Worm (Caenorhabditis elegans) whole organism, L2 larva: ENCODE measurements around the gene pqn-82.
A peak's percentile ranks its signal among the peaks of the same experiment; 100 is the strongest.

ENCODE experiments used
- C34F6.9 ChIP-seq: fragments of 150-350 bp; optimal IDR thresholded peaks from 2 replicates; lab custom pipeline; 2014; ENCODE audit warnings: missing biosample characterization, missing genetic modification characterization
- F13H6.1 ChIP-seq: sonication (generic microtip); optimal IDR thresholded peaks from 2 replicates; lab custom pipeline; 2016; ENCODE audit warnings: missing genetic modification characterization, missing compliant biosample characterization
- Y55F3AM.14 ChIP-seq: fragments of 200-800 bp; sonication (Bioruptor generic); optimal IDR thresholded peaks from 2 replicates; lab custom pipeline; 2018; ENCODE audit warnings: mild to moderate bottlenecking, missing genetic modification characterization, missing compliant biosample characterization
- alr-1 ChIP-seq: fragments of 150-350 bp; optimal IDR thresholded peaks from 2 replicates; lab custom pipeline; 2014; ENCODE audit warnings: missing biosample characterization, missing genetic modification characterization
- aly-2 ChIP-seq: fragments of 150-350 bp; optimal IDR thresholded peaks from 2 replicates; lab custom pipeline; 2014; ENCODE audit warnings: missing biosample characterization, missing genetic modification characterization
- blmp-1 ChIP-seq: sonication (generic microtip); optimal IDR thresholded peaks from 2 replicates; lab custom pipeline; 2017; ENCODE audit warnings: missing genetic modification characterization, mild to moderate bottlenecking, missing compliant biosample characterization, antibody characterized with exemption, moderate library complexity; ENCODE audit not compliant: insufficient read depth
- ceh-16 ChIP-seq: fragments of 150-350 bp; optimal IDR thresholded peaks from 2 replicates; lab custom pipeline; 2014; ENCODE audit warnings: missing biosample characterization, missing genetic modification characterization
- ceh-82 ChIP-seq: fragments of 150-350 bp; optimal IDR thresholded peaks from 2 replicates; lab custom pipeline; 2014; ENCODE audit warnings: missing biosample characterization, missing genetic modification characterization
- crh-2 ChIP-seq: sonication (generic microtip); optimal IDR thresholded peaks from 2 replicates; lab custom pipeline; 2017; ENCODE audit warnings: missing biosample characterization, missing genetic modification characterization
- egl-27 ChIP-seq: sonication (generic microtip); optimal IDR thresholded peaks from 3 replicates; lab custom pipeline; 2017; ENCODE audit warnings: missing biosample characterization, missing genetic modification reagents, missing genetic modification characterization
- elt-3 ChIP-seq: sonication (generic microtip); optimal IDR thresholded peaks from 2 replicates; lab custom pipeline; 2017; ENCODE audit warnings: missing biosample characterization, missing genetic modification characterization
- fos-1 ChIP-seq: fragments of 150-350 bp; optimal IDR thresholded peaks from 2 replicates; lab custom pipeline; 2014; ENCODE audit warnings: missing biosample characterization, missing genetic modification characterization
- gmeb-1 ChIP-seq: fragments of 150-350 bp; optimal IDR thresholded peaks from 2 replicates; lab custom pipeline; 2014; ENCODE audit warnings: missing biosample characterization, missing genetic modification characterization
- lin-11 ChIP-seq: fragments of 150-350 bp; sonication (generic microtip); optimal IDR thresholded peaks from 2 replicates; lab custom pipeline; 2014; ENCODE audit warnings: missing biosample characterization, missing genetic modification characterization, inconsistent platforms, mixed read lengths
- lin-13 ChIP-seq: fragments of 150-350 bp; optimal IDR thresholded peaks from 2 replicates; lab custom pipeline; 2014; ENCODE audit warnings: missing biosample characterization, missing genetic modification reagents, missing genetic modification characterization
- lin-39 ChIP-seq: fragments of 150-350 bp; optimal IDR thresholded peaks from 2 replicates; lab custom pipeline; 2014; ENCODE audit warnings: missing biosample characterization, missing genetic modification reagents, missing genetic modification characterization
- lsy-2 ChIP-seq, 2 experiments: fragments of 150-350 bp in 1 of 2; sonication (generic microtip) in 1 of 2; optimal IDR thresholded peaks; 2 replicates each; lab custom pipeline; 2014 to 2017; ENCODE audit warnings: missing biosample characterization in 2 of 2, missing genetic modification characterization in 2 of 2
- mbf-1 ChIP-seq: sonication (generic microtip); optimal IDR thresholded peaks from 2 replicates; lab custom pipeline; 2017; ENCODE audit warnings: missing biosample characterization, missing genetic modification characterization
- mdl-1 ChIP-seq, 2 experiments: fragments of 150-350 bp in 1 of 2; sonication (generic microtip) in 1 of 2; optimal IDR thresholded peaks; 2 replicates each; lab custom pipeline; 2017; ENCODE audit warnings: missing biosample characterization in 2 of 2, missing genetic modification characterization in 2 of 2
- nhr-10 ChIP-seq: sonication (generic microtip); optimal IDR thresholded peaks from 2 replicates; lab custom pipeline; 2017; ENCODE audit warnings: missing biosample characterization, missing genetic modification characterization
- nhr-11 ChIP-seq: fragments of 150-350 bp; optimal IDR thresholded peaks from 2 replicates; lab custom pipeline; 2014; ENCODE audit warnings: missing biosample characterization, missing genetic modification characterization
- nhr-12 ChIP-seq: fragments of 150-350 bp; optimal IDR thresholded peaks from 2 replicates; lab custom pipeline; 2014; ENCODE audit warnings: missing biosample characterization, missing genetic modification characterization
- nhr-21 ChIP-seq: fragments of 150-350 bp; optimal IDR thresholded peaks from 2 replicates; lab custom pipeline; 2014; ENCODE audit warnings: missing biosample characterization, missing genetic modification characterization
- nhr-23 ChIP-seq: fragments of 150-350 bp; optimal IDR thresholded peaks from 2 replicates; lab custom pipeline; 2014; ENCODE audit warnings: missing biosample characterization, missing genetic modification reagents, missing genetic modification characterization
- nhr-25 ChIP-seq: fragments of 150-350 bp; sonication (generic microtip); optimal IDR thresholded peaks from 3 replicates; lab custom pipeline; 2014; ENCODE audit warnings: missing biosample characterization, missing genetic modification characterization
- nhr-6 ChIP-seq: fragments of 150-350 bp; optimal IDR thresholded peaks from 2 replicates; lab custom pipeline; 2014; ENCODE audit warnings: missing biosample characterization, missing genetic modification characterization
- nhr-77 ChIP-seq: fragments of 150-350 bp; optimal IDR thresholded peaks from 2 replicates; lab custom pipeline; 2014; ENCODE audit warnings: missing biosample characterization, missing genetic modification characterization
- sem-4 ChIP-seq: fragments of 150-350 bp; optimal IDR thresholded peaks from 2 replicates; lab custom pipeline; 2014; ENCODE audit warnings: missing biosample characterization, missing genetic modification reagents, missing genetic modification characterization
- sma-3 ChIP-seq: sonication (generic microtip); optimal IDR thresholded peaks from 2 replicates; lab custom pipeline; 2016; ENCODE audit warnings: missing genetic modification reagents, missing genetic modification characterization, missing compliant biosample characterization
- snpc-4 ChIP-seq: fragments of 150-350 bp; optimal IDR thresholded peaks from 2 replicates; lab custom pipeline; 2014; ENCODE audit warnings: missing biosample characterization, missing genetic modification characterization
- unc-62 ChIP-seq: fragments of 150-350 bp; optimal IDR thresholded peaks from 2 replicates; lab custom pipeline; 2014; ENCODE audit warnings: missing biosample characterization, missing genetic modification reagents, missing genetic modification characterization
- zag-1 ChIP-seq: fragments of 150-350 bp; optimal IDR thresholded peaks from 2 replicates; lab custom pipeline; 2014; ENCODE audit warnings: missing biosample characterization, missing genetic modification characterization
- ztf-1 ChIP-seq: fragments of 200-800 bp; sonication (Bioruptor generic); conservative IDR thresholded peaks from 2 replicates; pipeline ENCODE4 v1.3.6; 2022; ENCODE audit warnings: missing genetic modification characterization, missing compliant biosample characterization
- ztf-11 ChIP-seq: sonication (generic microtip); optimal IDR thresholded peaks from 2 replicates; lab custom pipeline; 2017; ENCODE audit warnings: missing biosample characterization, missing genetic modification characterization
- ztf-4 ChIP-seq: fragments of 150-350 bp; optimal IDR thresholded peaks from 2 replicates; lab custom pipeline; 2014; ENCODE audit warnings: missing biosample characterization, missing genetic modification characterization

The pqn-82 gene

DNA sequence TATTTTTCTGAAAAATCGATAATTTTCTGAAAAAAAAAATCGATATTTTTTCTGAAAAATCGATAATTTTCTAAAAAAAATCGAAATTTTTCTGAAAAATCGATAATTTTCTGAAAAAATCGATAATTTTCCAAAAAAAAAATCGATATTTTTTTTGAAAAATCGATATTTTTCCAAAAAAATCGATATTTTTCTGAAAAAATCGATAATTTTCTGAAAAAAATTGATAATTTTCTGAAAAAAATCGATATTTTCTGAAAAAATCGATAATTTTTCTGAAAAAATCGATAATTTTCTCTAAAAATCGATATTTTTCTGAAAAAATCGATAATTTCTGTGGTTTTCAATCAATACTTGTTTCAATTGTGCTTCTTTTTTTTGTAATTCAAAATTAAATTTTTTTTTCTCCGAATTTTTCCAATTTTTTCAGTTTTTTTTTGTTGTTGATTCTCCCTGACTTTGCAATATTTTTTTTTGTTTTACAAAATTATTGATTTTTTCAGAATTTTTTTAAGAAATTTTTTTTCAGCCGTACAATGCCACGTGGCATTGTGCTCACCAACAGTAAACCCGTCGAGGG lies 14.8 kb upstream of the pqn-82 start, which contains the start of gene rexd-1:
Gene rexd-1 (plus strand): TSS at position 530 of the 580 bp plus-strand sequence.
- TF ChIP-seq ceh-16 (no peak), nhr-23 (tag; lab: Kevin White, UChicago) (no peak), nhr-77 (tag; lab: Kevin White, UChicago) (no peak), elt-3 (tag; lab: Kevin White, UChicago) (no peak), zag-1 (no peak), unc-62 (GFP tag; lab: Kevin White, UChicago) (no peak), ztf-4 (tag; lab: Kevin White, UChicago) (no peak), nhr-12 (tag; lab: Kevin White, UChicago) (no peak), nhr-25 (no peak), egl-27 (tag; lab: Kevin White, UChicago) (no peak), lin-11 (no peak), alr-1 (tag; lab: Kevin White, UChicago) (no peak), fos-1 (tag; lab: Kevin White, UChicago) (no peak), snpc-4 (tag; lab: Kevin White, UChicago) (no peak), gmeb-1 (no peak), nhr-10 (tag; lab: Kevin White, UChicago) (no peak), lin-39 (tag; lab: Kevin White, UChicago) (no peak)

DNA sequence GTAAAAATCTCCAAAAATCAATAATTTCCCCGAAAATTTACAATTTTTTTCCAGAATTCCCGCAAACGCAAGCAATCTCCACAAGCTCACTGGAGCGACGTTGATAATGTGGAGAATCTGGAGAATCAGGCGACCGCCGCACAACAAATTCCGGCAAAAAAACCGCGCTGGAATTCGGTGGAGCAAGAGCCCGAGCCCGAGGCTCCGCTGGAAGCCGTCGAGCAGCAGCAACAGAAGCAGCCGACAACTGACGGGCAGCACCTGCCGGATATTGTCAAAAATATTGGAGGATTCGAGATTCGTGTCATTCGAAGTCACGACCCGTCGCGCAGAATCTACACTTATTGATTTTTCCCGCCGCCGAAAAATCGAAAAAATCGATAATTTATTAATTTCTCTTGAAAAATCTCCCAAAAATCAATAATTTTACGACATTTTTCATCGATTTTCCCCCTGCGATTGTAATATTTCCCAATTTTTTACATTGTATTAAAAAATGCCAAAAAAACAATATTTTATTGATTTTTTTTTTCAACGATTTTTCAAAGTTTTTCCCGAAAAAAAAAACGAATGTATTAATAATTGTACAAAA lies 3.4 kb downstream of the pqn-82 start:
- TF ChIP-seq lin-39 (tag; lab: Kevin White, UChicago) (no peak), ztf-1 (GFP tag; lab: Robert Waterston, UW) (no peak), ztf-11 (tag; lab: Kevin White, UChicago) (no peak), mdl-1 (tag; optimal IDR thresholded peaks at IDR 0.05; lab: Kevin White, UChicago) (no peak), nhr-77 (tag; lab: Kevin White, UChicago) (no peak), F13H6.1 (tag; lab: Kevin White, UChicago) (no peak), lin-13 (no peak), nhr-21 (tag; lab: Kevin White, UChicago) (no peak), ceh-16 (no peak), fos-1 (tag; lab: Kevin White, UChicago) (no peak), ceh-82 (no peak), nhr-11 (tag; lab: Kevin White, UChicago) (no peak), C34F6.9 (tag; lab: Kevin White, UChicago) (no peak), Y55F3AM.14 (no peak)

DNA sequence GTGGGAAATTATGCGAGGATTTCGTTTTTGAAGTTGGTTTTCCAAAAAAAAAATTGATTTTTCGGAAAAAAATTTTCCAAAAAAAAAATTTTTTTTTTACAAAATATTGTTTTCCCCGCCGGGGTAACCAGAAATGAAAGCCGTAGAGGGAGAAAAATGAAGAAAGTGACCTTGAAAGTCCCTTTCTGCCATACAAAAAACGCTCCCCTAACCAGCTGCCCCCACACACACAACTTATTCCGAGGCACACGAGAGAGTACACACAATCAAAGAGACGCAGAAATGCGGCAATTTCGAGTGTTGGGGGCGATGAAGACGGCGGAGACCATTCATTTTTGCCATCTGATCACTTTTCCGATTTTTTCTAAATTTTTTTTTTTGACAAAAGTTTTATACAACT lies 5.1 kb downstream of the pqn-82 start:
- TF ChIP-seq nhr-23 (tag; lab: Kevin White, UChicago), result no peak
- peak; percentile 11 for TF ChIP-seq nhr-25
- no peak for TF ChIP-seq zag-1
- no peak for TF ChIP-seq sma-3 (GFP tag; lab: Kevin White, UChicago)
- TF ChIP-seq F13H6.1 (tag; lab: Kevin White, UChicago), result no peak
- TF ChIP-seq ceh-16, result no peak
- TF ChIP-seq nhr-6, result no peak
- no peak for TF ChIP-seq sem-4 (tag; lab: Kevin White, UChicago)
- no peak for TF ChIP-seq elt-3 (tag; lab: Kevin White, UChicago)
- TF ChIP-seq unc-62 (GFP tag; lab: Kevin White, UChicago), result no peak
- TF ChIP-seq fos-1 (tag; lab: Kevin White, UChicago), result no peak
- no peak for TF ChIP-seq crh-2 (tag; lab: Kevin White, UChicago)
- TF ChIP-seq lsy-2 (tag; optimal IDR thresholded peaks at IDR 0.05; lab: Kevin White, UChicago), result peak in 1 of 2 experiments; percentile 7
- peak; percentile 64 for TF ChIP-seq blmp-1
- TF ChIP-seq gmeb-1, result peak; percentile 1

DNA sequence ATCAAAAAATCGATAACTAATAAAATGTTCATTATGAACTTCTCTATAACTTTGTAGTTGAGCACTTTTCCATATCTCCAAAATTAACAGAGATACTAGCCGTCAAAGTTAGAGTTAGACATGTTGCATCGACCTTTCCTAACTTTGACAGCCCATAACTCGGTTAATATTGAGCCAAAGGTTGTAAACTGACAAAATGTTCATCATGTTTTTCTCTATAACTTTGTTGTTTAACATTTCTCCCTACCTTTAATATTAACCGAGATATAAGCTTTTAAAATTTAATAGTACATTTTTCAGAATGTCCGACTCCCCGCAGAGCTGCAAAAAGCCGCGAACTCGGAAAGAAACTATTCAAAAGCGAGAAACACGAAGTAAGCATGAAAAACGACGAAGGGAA lies 6.2 kb downstream of the pqn-82 start, which contains the start of gene hlh-33:
Gene hlh-33 (plus strand): TSS at position 301 of the 400 bp plus-strand sequence.
- TF ChIP-seq mbf-1 (tag; lab: Kevin White, UChicago), result no peak
- TF ChIP-seq ztf-4 (tag; lab: Kevin White, UChicago), result no peak
- no peak for TF ChIP-seq lin-39 (tag; lab: Kevin White, UChicago)
- no peak for TF ChIP-seq aly-2 (tag; lab: Kevin White, UChicago)
- no peak for TF ChIP-seq lin-11
